Worm (Caenorhabditis elegans) whole organism, young adult: ENCODE results near the gene rei-1.

ENCODE experiments used
- B0019.2 ChIP-seq: fragments of 200-800 bp; sonication (Bioruptor generic); conservative IDR thresholded peaks from 2 replicates; pipeline ENCODE4 v1.3.6; 2022; ENCODE audit warnings: missing genetic modification reagents, missing genetic modification characterization, missing compliant biosample characterization
- B0035.1 ChIP-seq: sonication (generic microtip); optimal IDR thresholded peaks from 2 replicates; lab custom pipeline; 2016; ENCODE audit warnings: missing genetic modification characterization, mild to moderate bottlenecking, missing compliant biosample characterization, missing genotype, missing genetic modification reagents
- B0261.1 ChIP-seq: sonication (generic microtip); optimal IDR thresholded peaks from 2 replicates; lab custom pipeline; 2016; ENCODE audit warnings: mild to moderate bottlenecking, missing genetic modification characterization, moderate library complexity, missing compliant biosample characterization
- C17E4.6 ChIP-seq: fragments of 200-800 bp; sonication (Bioruptor generic); IDR thresholded peaks from 2 replicates; pipeline ENCODE4 v1.3.6; 2022; ENCODE audit warnings: missing genetic modification reagents, missing genetic modification characterization, missing compliant biosample characterization
- F22D6.2 ChIP-seq: sonication (generic microtip); optimal IDR thresholded peaks from 2 replicates; lab custom pipeline; 2016; ENCODE audit warnings: mild to moderate bottlenecking, missing genetic modification characterization, missing compliant biosample characterization
- F37B4.10 ChIP-seq: fragments of 200-800 bp; sonication (Bioruptor generic); IDR thresholded peaks from 2 replicates; pipeline ENCODE4 v1.3.6; 2022; ENCODE audit warnings: missing genetic modification characterization, missing compliant biosample characterization
- F49E8.2 ChIP-seq: sonication (generic microtip); optimal IDR thresholded peaks from 3 replicates; lab custom pipeline; 2017; ENCODE audit warnings: missing genetic modification characterization, mild to moderate bottlenecking, missing compliant biosample characterization, antibody characterized with exemption, moderate library complexity; ENCODE audit not compliant: insufficient read depth
- F55B11.4 ChIP-seq: sonication (generic microtip); optimal IDR thresholded peaks from 2 replicates; lab custom pipeline; 2016; ENCODE audit warnings: missing compliant biosample characterization, missing genetic modification characterization, borderline replicate concordance; ENCODE audit not compliant: insufficient read depth
- F57A8.1 ChIP-seq: fragments of 200-800 bp; sonication (Bioruptor generic); optimal IDR thresholded peaks from 2 replicates; lab custom pipeline; 2018; ENCODE audit warnings: mild to moderate bottlenecking, missing genetic modification characterization, moderate library complexity, missing compliant biosample characterization
- T26A5.8 ChIP-seq: sonication (generic microtip); optimal IDR thresholded peaks from 2 replicates; lab custom pipeline; 2016; ENCODE audit warnings: missing genetic modification characterization, missing compliant biosample characterization
- Y56A3A.18 ChIP-seq: fragments of 200-800 bp; sonication (Bioruptor generic); IDR thresholded peaks from 2 replicates; pipeline ENCODE4 v1.3.6; 2022; ENCODE audit warnings: missing genetic modification reagents, missing genetic modification characterization, missing compliant biosample characterization
- Y79H2A.3 ChIP-seq: fragments of 200-800 bp; sonication (Bioruptor generic); conservative IDR thresholded peaks from 2 replicates; pipeline ENCODE4 v1.3.6; 2022; ENCODE audit warnings: missing genetic modification reagents, missing genetic modification characterization, missing compliant biosample characterization
- atf-7 ChIP-seq: sonication (generic microtip); optimal IDR thresholded peaks from 2 replicates; lab custom pipeline; 2017; ENCODE audit warnings: mild to moderate bottlenecking, missing genetic modification characterization, missing compliant biosample characterization
- attf-5 ChIP-seq: fragments of 200-800 bp; sonication (Bioruptor generic); optimal IDR thresholded peaks from 2 replicates; lab custom pipeline; 2018; ENCODE audit warnings: mild to moderate bottlenecking, missing genetic modification characterization, missing compliant biosample characterization
- bed-1 ChIP-seq: fragments of 200-800 bp; sonication (Bioruptor generic); IDR thresholded peaks from 2 replicates; pipeline ENCODE4 v1.3.6; 2022; ENCODE audit warnings: missing genetic modification reagents, missing genetic modification characterization, missing compliant biosample characterization
- ceh-40 ChIP-seq: fragments of 200-800 bp; sonication (Bioruptor generic); IDR thresholded peaks from 2 replicates; pipeline ENCODE4 v1.3.6; 2022; ENCODE audit warnings: missing genetic modification characterization, missing compliant biosample characterization
- ceh-58 ChIP-seq: fragments of 200-800 bp; sonication (Bioruptor generic); IDR thresholded peaks from 2 replicates; pipeline ENCODE4 v1.3.6; 2022; ENCODE audit warnings: missing genetic modification characterization, missing compliant biosample characterization
- ceh-91 ChIP-seq: fragments of 200-800 bp; sonication (Bioruptor generic); IDR thresholded peaks from 2 replicates; pipeline ENCODE4 v1.3.6; 2022; ENCODE audit warnings: missing genetic modification reagents, missing genetic modification characterization, missing compliant biosample characterization
- dox-1 ChIP-seq: fragments of 200-800 bp; sonication (Bioruptor generic); IDR thresholded peaks from 2 replicates; pipeline ENCODE4 v1.3.6; 2022; ENCODE audit warnings: missing genetic modification reagents, missing genetic modification characterization, missing compliant biosample characterization
- dpl-1 ChIP-seq: fragments of 150-350 bp; optimal IDR thresholded peaks from 2 replicates; lab custom pipeline; 2014; ENCODE audit warnings: missing biosample characterization, missing genetic modification reagents, missing genetic modification characterization
- efl-1 ChIP-seq: fragments of 150-350 bp; optimal IDR thresholded peaks from 2 replicates; lab custom pipeline; 2014; ENCODE audit warnings: missing biosample characterization, missing genetic modification reagents, missing genetic modification characterization
- egl-18 ChIP-seq: fragments of 200-800 bp; sonication (Bioruptor generic); IDR thresholded peaks from 2 replicates; pipeline ENCODE4 v1.3.6; 2022; ENCODE audit warnings: missing genetic modification reagents, missing genetic modification characterization, missing compliant biosample characterization
- ekl-4 ChIP-seq: fragments of 200-800 bp; sonication (Bioruptor generic); IDR thresholded peaks from 2 replicates; pipeline ENCODE4 v1.3.6; 2022; ENCODE audit warnings: missing genetic modification reagents, missing genetic modification characterization, missing compliant biosample characterization
- fkh-3 ChIP-seq: sonication (generic microtip); optimal IDR thresholded peaks from 2 replicates; lab custom pipeline; 2016; ENCODE audit warnings: mild to moderate bottlenecking, missing genetic modification characterization, missing compliant biosample characterization
- hlh-26 ChIP-seq: fragments of 200-800 bp; sonication (Bioruptor generic); conservative IDR thresholded peaks from 2 replicates; pipeline ENCODE4 v1.3.6; 2022; ENCODE audit warnings: missing genetic modification reagents, missing genetic modification characterization, missing compliant biosample characterization
- hmg-1.2 ChIP-seq: fragments of 200-800 bp; sonication (Bioruptor generic); IDR thresholded peaks from 2 replicates; pipeline ENCODE4 v1.3.6; 2022; ENCODE audit warnings: missing genetic modification reagents, missing genetic modification characterization, missing compliant biosample characterization
- let-526 ChIP-seq: fragments of 200-800 bp; sonication (Bioruptor generic); IDR thresholded peaks from 2 replicates; pipeline ENCODE4 v1.3.6; 2022; ENCODE audit warnings: missing genetic modification reagents, missing genetic modification characterization, missing compliant biosample characterization
- nhr-80 ChIP-seq: sonication (generic microtip); optimal IDR thresholded peaks from 2 replicates; lab custom pipeline; 2016; ENCODE audit warnings: missing genetic modification characterization, missing compliant biosample characterization
- rcor-1 ChIP-seq: fragments of 200-800 bp; sonication (Bioruptor generic); IDR thresholded peaks from 2 replicates; pipeline ENCODE4 v1.3.6; 2022; ENCODE audit warnings: missing genetic modification reagents, missing genetic modification characterization, missing compliant biosample characterization
- tlf-1 ChIP-seq: fragments of 200-800 bp; sonication (Bioruptor generic); optimal IDR thresholded peaks from 2 replicates; lab custom pipeline; 2018; ENCODE audit warnings: mild to moderate bottlenecking, missing genetic modification characterization, missing compliant biosample characterization
- unc-130 ChIP-seq: sonication (generic microtip); optimal IDR thresholded peaks from 2 replicates; lab custom pipeline; 2016; ENCODE audit warnings: missing genetic modification reagents, missing genetic modification characterization, missing compliant biosample characterization
- zfh-2 ChIP-seq: fragments of 200-800 bp; sonication (Bioruptor generic); conservative IDR thresholded peaks from 2 replicates; pipeline ENCODE4 v1.3.6; 2022; ENCODE audit warnings: missing genetic modification reagents, missing genetic modification characterization, missing compliant biosample characterization
- ztf-26 ChIP-seq: sonication (generic microtip); optimal IDR thresholded peaks from 2 replicates; lab custom pipeline; 2017; ENCODE audit warnings: missing genetic modification characterization, missing compliant biosample characterization

The rei-1 gene

DNA sequence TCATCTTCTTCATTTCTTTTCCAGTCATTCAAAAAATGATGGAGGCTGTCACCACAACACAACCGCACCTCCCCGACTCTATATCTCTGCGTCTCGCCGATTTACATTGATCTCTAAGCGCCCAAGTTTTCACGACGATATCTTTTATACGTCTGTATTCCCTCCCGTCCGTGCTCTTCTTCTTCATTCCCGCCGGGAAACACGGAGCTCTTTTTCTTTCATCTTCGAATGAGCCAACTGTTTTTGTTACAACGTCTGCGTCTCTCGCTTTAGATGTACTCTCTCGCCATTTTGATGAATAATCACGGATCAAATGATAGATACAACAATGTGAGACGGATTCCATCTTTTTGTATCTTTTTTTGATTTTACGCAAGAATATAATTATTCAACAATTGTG is 15.6 kb upstream of the rei-1 start:
- TF ChIP-seq tlf-1 (GFP tag; lab: Kevin White, UChicago) (no peak), hmg-1.2 (GFP tag; lab: Robert Waterston, UW) (peak; percentile 37; the same call in 1 of the 2 replicates)

DNA sequence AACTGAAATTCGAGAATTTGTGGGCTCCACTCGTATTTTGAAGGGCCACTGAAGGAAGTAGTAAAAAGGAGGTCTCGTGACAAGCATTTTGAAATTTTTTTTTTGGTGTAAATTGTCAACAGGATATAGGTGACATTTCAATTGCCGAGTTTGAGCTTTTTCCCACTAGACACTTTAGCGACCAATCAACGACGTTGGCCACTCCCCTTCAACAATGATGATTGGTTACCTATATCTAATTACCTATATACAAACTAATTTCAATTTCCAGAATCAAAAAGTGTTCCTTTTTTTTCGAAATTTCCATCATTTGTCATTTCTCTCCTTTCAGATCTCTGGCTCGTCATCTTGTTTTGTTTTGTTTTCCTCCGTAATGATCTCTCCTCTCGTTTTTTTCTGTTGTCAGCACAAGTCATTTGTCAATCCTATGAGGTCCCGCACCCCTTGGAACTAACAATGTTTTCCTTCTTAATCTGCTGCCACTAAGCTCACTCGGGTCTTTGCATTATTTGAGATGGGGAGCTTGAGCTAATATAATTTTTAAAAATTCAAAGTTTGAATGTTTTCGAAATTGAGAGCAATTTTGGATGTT is 10.0 kb upstream of the rei-1 start:
- TF ChIP-seq dox-1 (GFP tag; lab: Robert Waterston, UW) (no peak), egl-18 (GFP tag; lab: Robert Waterston, UW) (no peak), F49E8.2 (tag; lab: Kevin White, UChicago) (no peak), Y79H2A.3 (GFP tag; lab: Robert Waterston, UW) (no peak), B0035.1 (no peak), fkh-3 (tag; lab: Kevin White, UChicago) (no peak)
- TF ChIP-seq, all 124 proteins: peak for 0

DNA sequence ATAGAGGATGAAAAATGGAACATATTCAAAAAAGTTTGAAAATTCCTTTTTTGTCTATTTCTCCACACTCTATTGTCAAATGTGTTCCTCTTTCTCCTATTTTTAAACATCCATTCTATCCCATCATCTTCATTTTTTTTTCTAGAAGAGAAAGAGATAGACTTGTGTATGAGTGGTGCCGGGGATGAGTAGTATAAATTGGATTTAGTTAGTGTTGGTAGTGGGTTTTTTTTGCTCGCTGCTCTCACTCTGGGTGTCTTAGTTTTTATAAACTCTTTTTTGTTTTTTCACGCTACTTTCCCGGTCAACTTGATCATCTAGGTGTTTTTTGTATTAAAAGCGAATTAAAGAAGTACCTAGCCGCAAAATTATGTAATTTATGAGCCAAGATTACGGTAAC is 9.2 kb upstream of the rei-1 start:
- TF ChIP-seq ceh-91 (no peak), ceh-58 (GFP tag; lab: Robert Waterston, UW) (no peak), unc-130 (GFP tag; lab: Kevin White, UChicago) (no peak), hlh-26 (GFP tag; lab: Robert Waterston, UW) (no peak), rcor-1 (GFP tag; lab: Robert Waterston, UW) (no peak), efl-1 (GFP tag; lab: Kevin White, UChicago) (no peak), ceh-40 (GFP tag; lab: Robert Waterston, UW) (no peak), T26A5.8 (tag; lab: Kevin White, UChicago) (no peak), attf-5 (GFP tag; lab: Kevin White, UChicago) (no peak), dpl-1 (GFP tag; lab: Kevin White, UChicago) (no peak), B0019.2 (GFP tag; lab: Robert Waterston, UW) (no peak)

DNA sequence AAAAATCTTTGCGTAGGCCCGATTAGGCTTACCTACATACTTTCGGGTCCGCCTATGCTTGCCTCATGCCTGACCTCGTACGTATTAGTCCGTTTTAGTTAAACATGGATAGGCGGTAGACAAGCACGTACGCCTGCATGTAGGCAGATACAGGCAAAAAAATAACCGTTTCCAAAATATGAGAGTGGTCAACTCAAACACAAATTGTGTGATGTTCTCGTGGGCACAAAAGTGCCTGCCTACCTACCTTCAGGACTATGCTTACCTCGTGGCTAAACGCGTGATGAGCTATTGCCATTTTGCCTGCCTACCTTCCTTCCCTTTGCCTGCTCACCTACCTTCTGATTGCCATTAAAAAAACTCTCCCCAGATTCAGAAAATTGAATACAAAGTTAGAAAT is 8.6 kb upstream of the rei-1 start:
- no peak for TF ChIP-seq bed-1 (GFP tag; lab: Robert Waterston, UW)
- TF ChIP-seq atf-7 (tag; lab: Kevin White, UChicago), result no peak
- TF ChIP-seq F22D6.2 (tag; lab: Kevin White, UChicago), result no peak
- no peak for TF ChIP-seq nhr-80
- TF ChIP-seq C17E4.6, result no peak
- no peak for TF ChIP-seq ztf-26
- no peak for TF ChIP-seq egl-18 (GFP tag; lab: Robert Waterston, UW)
- no peak for TF ChIP-seq Y56A3A.18 (GFP tag; lab: Robert Waterston, UW)
- TF ChIP-seq let-526 (GFP tag; lab: Robert Waterston, UW), result no peak
- TF ChIP-seq ekl-4 (GFP tag; lab: Robert Waterston, UW), result no peak
- no peak for TF ChIP-seq F55B11.4 (tag; lab: Kevin White, UChicago)
- no peak for TF ChIP-seq F37B4.10 (GFP tag; lab: Robert Waterston, UW)
- TF ChIP-seq F57A8.1 (GFP tag; lab: Kevin White, UChicago), result no peak
- no peak for TF ChIP-seq T26A5.8 (tag; lab: Kevin White, UChicago)
- no peak for TF ChIP-seq dpl-1 (GFP tag; lab: Kevin White, UChicago)
- TF ChIP-seq B0261.1 (tag; lab: Kevin White, UChicago), result no peak
- TF ChIP-seq zfh-2, result no peak
- TF ChIP-seq efl-1 (GFP tag; lab: Kevin White, UChicago), result no peak
